Worm (Caenorhabditis elegans) whole organism, mixed stage, embryonic: ENCODE data around the gene patr-1.

Experiments used
- M03D4.4 ChIP-seq: sonication (generic microtip); optimal IDR thresholded peaks from 2 replicates; lab custom pipeline; 2017; ENCODE audit warnings: mild to moderate bottlenecking, missing genetic modification characterization, missing compliant biosample characterization
- bed-3 ChIP-seq: fragments of 200-800 bp; sonication (Bioruptor generic); optimal IDR thresholded peaks from 3 replicates; lab custom pipeline; 2018; ENCODE audit warnings: mild to moderate bottlenecking, missing genetic modification characterization, moderate library complexity, missing compliant biosample characterization
- blmp-1 ChIP-seq: fragments of 150-350 bp; optimal IDR thresholded peaks from 2 replicates; lab custom pipeline; 2014; ENCODE audit warnings: missing biosample characterization, missing genetic modification characterization
- ceh-39 ChIP-seq: fragments of 150-350 bp; optimal IDR thresholded peaks from 2 replicates; lab custom pipeline; 2014; ENCODE audit warnings: missing biosample characterization, missing genetic modification characterization
- ceh-43 ChIP-seq: fragments of 200-800 bp; sonication (Bioruptor generic); optimal IDR thresholded peaks from 2 replicates; lab custom pipeline; 2018; ENCODE audit warnings: mild to moderate bottlenecking, missing genetic modification characterization, moderate library complexity, missing compliant biosample characterization
- ceh-83 ChIP-seq: fragments of 200-800 bp; sonication (Bioruptor generic); optimal IDR thresholded peaks from 2 replicates; lab custom pipeline; 2018; ENCODE audit warnings: mild to moderate bottlenecking, missing genetic modification characterization, missing compliant biosample characterization
- ces-1 ChIP-seq: fragments of 150-350 bp; optimal IDR thresholded peaks from 2 replicates; lab custom pipeline; 2014; ENCODE audit warnings: missing biosample characterization, missing genetic modification reagents, missing genetic modification characterization
- cnd-1 ChIP-seq: fragments of 200-800 bp; sonication (Bioruptor generic); optimal IDR thresholded peaks from 2 replicates; lab custom pipeline; 2018; ENCODE audit warnings: mild to moderate bottlenecking, missing genetic modification characterization, missing compliant biosample characterization
- drap-1 ChIP-seq: fragments of 200-800 bp; sonication (Bioruptor generic); optimal IDR thresholded peaks from 3 replicates; lab custom pipeline; 2018; ENCODE audit warnings: mild to moderate bottlenecking, missing genetic modification characterization, missing compliant biosample characterization
- elt-1 ChIP-seq: sonication (generic microtip); optimal IDR thresholded peaks from 2 replicates; lab custom pipeline; 2017; ENCODE audit warnings: missing genetic modification characterization, mild to moderate bottlenecking, missing compliant biosample characterization, antibody characterized with exemption, moderate library complexity, borderline replicate concordance; ENCODE audit not compliant: insufficient read depth
- elt-3 ChIP-seq: fragments of 150-350 bp; optimal IDR thresholded peaks from 2 replicates; lab custom pipeline; 2014; ENCODE audit warnings: missing biosample characterization, missing genetic modification characterization
- flh-1 ChIP-seq: fragments of 200-800 bp; sonication (Bioruptor generic); optimal IDR thresholded peaks from 2 replicates; lab custom pipeline; 2018; ENCODE audit warnings: mild to moderate bottlenecking, missing genetic modification characterization, moderate library complexity, missing compliant biosample characterization
- ham-2 ChIP-seq: fragments of 200-800 bp; sonication (Bioruptor generic); optimal IDR thresholded peaks from 2 replicates; lab custom pipeline; 2018; ENCODE audit warnings: mild to moderate bottlenecking, missing genetic modification characterization, missing compliant biosample characterization
- hlh-1 ChIP-seq: fragments of 150-350 bp; optimal IDR thresholded peaks from 2 replicates; lab custom pipeline; 2014; ENCODE audit warnings: missing biosample characterization, missing genetic modification reagents, missing genetic modification characterization
- lin-13 ChIP-seq: fragments of 150-350 bp; optimal IDR thresholded peaks from 2 replicates; lab custom pipeline; 2014; ENCODE audit warnings: missing biosample characterization, missing genetic modification characterization
- lin-32 ChIP-seq: fragments of 200-800 bp; sonication (Bioruptor generic); optimal IDR thresholded peaks from 2 replicates; lab custom pipeline; 2018; ENCODE audit warnings: mild to moderate bottlenecking, missing genetic modification characterization, missing compliant biosample characterization
- lsy-2 ChIP-seq: fragments of 150-350 bp; optimal IDR thresholded peaks from 2 replicates; lab custom pipeline; 2014; ENCODE audit warnings: missing biosample characterization, missing genetic modification characterization
- mab-5 ChIP-seq: fragments of 150-350 bp; optimal IDR thresholded peaks from 2 replicates; lab custom pipeline; 2014; ENCODE audit warnings: missing biosample characterization, missing genetic modification characterization
- mep-1 ChIP-seq: fragments of 150-350 bp; optimal IDR thresholded peaks from 2 replicates; lab custom pipeline; 2017; ENCODE audit warnings: missing biosample characterization, missing genetic modification reagents, missing genetic modification characterization, inconsistent platforms
- mls-2 ChIP-seq: sonication (generic microtip); optimal IDR thresholded peaks from 2 replicates; lab custom pipeline; 2016; ENCODE audit warnings: mild to moderate bottlenecking, missing genetic modification characterization, moderate library complexity, missing compliant biosample characterization
- nhr-12 ChIP-seq: fragments of 150-350 bp; optimal IDR thresholded peaks from 2 replicates; lab custom pipeline; 2014; ENCODE audit warnings: missing biosample characterization, missing genetic modification characterization
- nhr-2 ChIP-seq: fragments of 150-350 bp; optimal IDR thresholded peaks from 2 replicates; lab custom pipeline; 2014; ENCODE audit warnings: missing biosample characterization, missing genetic modification characterization
- nhr-237 ChIP-seq: fragments of 150-350 bp; optimal IDR thresholded peaks from 2 replicates; lab custom pipeline; 2014; ENCODE audit warnings: missing biosample characterization, missing genetic modification characterization
- nhr-28 ChIP-seq: fragments of 150-350 bp; optimal IDR thresholded peaks from 2 replicates; lab custom pipeline; 2014; ENCODE audit warnings: missing biosample characterization, missing genetic modification characterization
- nhr-76 ChIP-seq: sonication (generic microtip); optimal IDR thresholded peaks from 2 replicates; lab custom pipeline; 2017; ENCODE audit warnings: missing biosample characterization, missing genetic modification characterization
- pha-4 ChIP-seq: fragments of 150-350 bp; optimal IDR thresholded peaks from 2 replicates; lab custom pipeline; 2018; ENCODE audit warnings: missing biosample characterization, missing genetic modification reagents, missing genetic modification characterization
- sem-2 ChIP-seq: fragments of 200-800 bp; sonication (Bioruptor generic); optimal IDR thresholded peaks from 2 replicates; lab custom pipeline; 2018; ENCODE audit warnings: mild to moderate bottlenecking, missing genetic modification characterization, missing compliant biosample characterization
- snpc-4 ChIP-seq: fragments of 150-350 bp; optimal IDR thresholded peaks from 2 replicates; lab custom pipeline; 2014; ENCODE audit warnings: missing biosample characterization, missing genetic modification characterization
- sptf-1 ChIP-seq: sonication (generic microtip); optimal IDR thresholded peaks from 2 replicates; lab custom pipeline; 2017; ENCODE audit warnings: mild to moderate bottlenecking, missing genetic modification characterization, moderate library complexity, missing compliant biosample characterization
- tbx-8 ChIP-seq: fragments of 200-800 bp; sonication (Bioruptor generic); optimal IDR thresholded peaks from 2 replicates; lab custom pipeline; 2018; ENCODE audit warnings: mild to moderate bottlenecking, missing genetic modification characterization, moderate library complexity, missing compliant biosample characterization
- unc-120 ChIP-seq: sonication (generic microtip); optimal IDR thresholded peaks from 2 replicates; lab custom pipeline; 2017; ENCODE audit warnings: missing genetic modification characterization, missing compliant biosample characterization; ENCODE audit not compliant: poor library complexity, severe bottlenecking
- unc-39 ChIP-seq: fragments of 150-350 bp; optimal IDR thresholded peaks from 2 replicates; lab custom pipeline; 2014; ENCODE audit warnings: missing biosample characterization, missing genetic modification characterization
- unc-62 ChIP-seq: fragments of 150-350 bp; optimal IDR thresholded peaks from 2 replicates; lab custom pipeline; 2014; ENCODE audit warnings: missing biosample characterization, missing genetic modification reagents, missing genetic modification characterization
- zip-8 ChIP-seq: fragments of 150-350 bp; optimal IDR thresholded peaks from 2 replicates; lab custom pipeline; 2014; ENCODE audit warnings: missing biosample characterization, missing genetic modification characterization
- ztf-11 ChIP-seq: fragments of 150-350 bp; optimal IDR thresholded peaks from 2 replicates; lab custom pipeline; 2014; ENCODE audit warnings: missing biosample characterization, missing genetic modification characterization

patr-1 gene

DNA sequence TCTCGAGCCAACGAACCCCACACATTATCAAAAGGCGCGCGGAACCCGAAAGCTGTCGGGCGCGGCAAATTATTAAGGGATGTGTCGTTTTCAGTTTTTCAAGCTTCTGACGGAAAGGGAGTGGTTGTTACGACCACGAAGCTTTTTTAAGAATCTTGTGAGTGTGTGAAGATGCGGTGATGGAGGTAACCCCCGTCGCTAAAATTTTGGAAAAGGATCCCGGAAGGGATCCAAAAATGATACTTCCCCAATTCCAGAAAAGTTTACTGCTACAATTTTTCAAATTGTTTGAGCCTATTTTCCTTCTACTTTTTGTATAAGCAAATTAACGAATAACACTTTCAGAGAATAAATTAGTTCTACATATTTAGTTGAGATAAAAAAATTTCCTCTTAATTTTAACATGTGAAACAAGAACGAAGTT lies 21.0 kb downstream of the patr-1 start:
- TF ChIP-seq pha-4 (tag; lab: Kevin White, UChicago): no peak
- TF ChIP-seq sem-2 (GFP tag; lab: Kevin White, UChicago): no peak
- no peak for TF ChIP-seq bed-3 (GFP tag; lab: Kevin White, UChicago)
- no peak for TF ChIP-seq nhr-237 (tag; lab: Kevin White, UChicago)
- TF ChIP-seq M03D4.4 (tag; lab: Kevin White, UChicago): no peak
- TF ChIP-seq snpc-4 (tag; lab: Kevin White, UChicago): no peak
- TF ChIP-seq mab-5 (tag; lab: Kevin White, UChicago): no peak
- no peak for TF ChIP-seq mep-1 (tag; lab: Kevin White, UChicago)
- TF ChIP-seq ces-1 (GFP tag; lab: Kevin White, UChicago): peak; percentile 43
- TF ChIP-seq mls-2 (tag; lab: Kevin White, UChicago): no peak
- no peak for TF ChIP-seq elt-1 (tag; lab: Kevin White, UChicago)
- peak; percentile 59 for TF ChIP-seq nhr-2 (tag; lab: Kevin White, UChicago)
- TF ChIP-seq ztf-11 (tag; lab: Kevin White, UChicago): no peak

DNA sequence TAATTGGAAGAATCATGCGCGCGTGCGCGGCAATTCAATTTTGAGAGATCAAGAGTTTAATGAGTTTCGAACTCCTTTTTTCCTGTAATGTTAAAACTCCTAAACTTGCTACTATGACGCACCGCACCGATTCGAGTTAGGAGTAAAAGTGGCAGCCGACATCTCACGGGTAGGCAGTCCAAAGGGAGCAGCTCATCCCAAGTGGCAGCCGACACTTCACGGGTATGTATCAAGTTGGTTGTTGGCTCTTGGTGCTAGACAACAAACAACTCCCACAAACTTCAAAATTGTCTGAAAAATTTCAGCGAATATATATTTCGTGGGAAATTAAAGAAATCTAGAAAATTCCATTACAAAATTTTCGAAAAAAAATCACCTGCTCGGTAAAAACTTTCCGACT lies 24.6 kb downstream of the patr-1 start:
- TF ChIP-seq bed-3 (GFP tag; lab: Kevin White, UChicago): no peak
- no peak for TF ChIP-seq elt-3 (tag; lab: Kevin White, UChicago)
- TF ChIP-seq ceh-43 (GFP tag; lab: Kevin White, UChicago): no peak
- no peak for TF ChIP-seq mls-2 (tag; lab: Kevin White, UChicago)
- TF ChIP-seq nhr-28 (tag; lab: Kevin White, UChicago): no peak
- no peak for TF ChIP-seq snpc-4 (tag; lab: Kevin White, UChicago)
- TF ChIP-seq elt-1 (tag; lab: Kevin White, UChicago): no peak
- peak; percentile 71 for TF ChIP-seq ces-1 (GFP tag; lab: Kevin White, UChicago)

DNA sequence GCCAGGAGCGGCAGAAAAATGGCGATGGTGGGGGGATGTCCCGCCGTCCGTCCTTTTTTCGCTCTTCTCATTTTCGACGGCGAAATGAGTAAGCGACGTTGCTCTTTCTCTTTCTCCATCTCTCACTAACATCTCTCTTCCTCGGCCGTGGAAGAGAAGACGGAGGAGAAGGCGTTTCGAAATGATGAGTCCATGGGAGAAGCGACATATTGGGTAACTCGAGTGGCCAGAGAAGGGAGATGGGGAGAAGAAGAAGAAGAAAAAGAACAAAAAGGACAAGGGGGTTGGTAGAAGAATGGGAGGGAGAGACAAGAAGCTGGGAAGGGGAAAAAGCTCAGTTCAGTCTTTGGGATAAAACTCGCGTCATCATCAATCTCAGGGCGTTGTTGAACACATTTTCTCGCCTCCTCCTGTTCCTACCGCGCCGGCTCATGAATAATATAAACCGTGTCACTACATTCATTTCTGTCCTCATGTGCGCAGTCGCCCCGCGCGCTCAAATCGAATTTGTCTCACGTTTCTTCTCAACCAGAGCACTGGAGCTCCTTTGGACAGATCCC lies 26.0 kb downstream of the patr-1 start:
- TF ChIP-seq mep-1 (tag; lab: Kevin White, UChicago) (peak; percentile 22), mls-2 (tag; lab: Kevin White, UChicago) (peak; percentile 54), unc-62 (GFP tag; lab: Kevin White, UChicago) (peak; percentile 15), ces-1 (GFP tag; lab: Kevin White, UChicago) (peak; percentile 76), unc-39 (no peak)

DNA sequence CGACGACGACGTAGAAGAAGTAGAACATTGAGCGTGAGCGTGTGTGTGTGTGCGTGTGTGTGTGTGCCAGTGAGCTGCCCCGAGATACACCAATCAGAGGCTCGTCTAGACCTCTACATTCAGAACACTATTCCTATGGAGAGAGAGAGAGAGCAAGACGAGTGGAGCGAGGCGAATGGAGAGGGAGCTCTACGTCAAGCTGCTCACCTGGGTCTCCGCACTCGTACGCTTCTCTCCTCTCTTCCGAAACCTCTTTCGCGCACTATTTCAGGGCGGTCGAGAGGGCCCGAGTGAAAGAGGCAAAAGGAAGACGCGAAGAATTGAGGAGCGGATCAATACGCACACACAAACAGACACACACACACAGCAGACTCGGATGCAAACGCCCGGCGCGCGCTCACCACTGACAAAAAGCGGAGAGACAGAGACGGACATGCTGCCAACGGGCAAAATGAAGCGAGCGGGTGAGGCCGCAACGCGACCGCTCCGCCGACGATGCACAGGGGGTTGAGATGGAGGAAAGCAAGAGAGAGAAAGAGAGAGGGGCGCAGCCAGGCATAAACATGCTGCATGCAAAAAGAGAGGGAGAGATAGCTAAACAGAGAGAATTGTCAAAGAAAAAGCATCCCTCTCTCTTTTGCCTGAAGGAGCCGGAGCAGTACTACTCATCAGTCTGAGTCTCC lies 28.1 kb downstream of the patr-1 start:
- TF ChIP-seq tbx-8 (GFP tag; lab: Kevin White, UChicago): peak; percentile 51
- TF ChIP-seq lin-13 (tag; lab: Kevin White, UChicago): peak; percentile 54
- no peak for TF ChIP-seq blmp-1 (tag; lab: Kevin White, UChicago)
- no peak for TF ChIP-seq nhr-12 (tag; lab: Kevin White, UChicago)
- TF ChIP-seq mab-5 (tag; lab: Kevin White, UChicago): no peak
- peak; percentile 76 for TF ChIP-seq hlh-1 (tag; lab: Kevin White, UChicago)
- no peak for TF ChIP-seq nhr-76 (tag; lab: Kevin White, UChicago)
- TF ChIP-seq ztf-11 (tag; lab: Kevin White, UChicago): no peak
- peak; percentile 32 for TF ChIP-seq flh-1 (GFP tag; lab: Kevin White, UChicago)
- TF ChIP-seq ces-1 (GFP tag; lab: Kevin White, UChicago): peak; percentile 42
- TF ChIP-seq pha-4 (tag; lab: Kevin White, UChicago): peak; percentile 74
- peak; percentile 83 for TF ChIP-seq M03D4.4 (tag; lab: Kevin White, UChicago)
- TF ChIP-seq mls-2 (tag; lab: Kevin White, UChicago): peak; percentile 65
- peak; percentile 67 for TF ChIP-seq lsy-2 (tag; lab: Kevin White, UChicago)
- TF ChIP-seq drap-1: peak; percentile 78
- no peak for TF ChIP-seq ceh-43 (GFP tag; lab: Kevin White, UChicago)
- TF ChIP-seq ceh-83 (GFP tag; lab: Kevin White, UChicago): peak; percentile 74
- TF ChIP-seq lin-32 (GFP tag; lab: Kevin White, UChicago): peak; percentile 36
- TF ChIP-seq cnd-1 (tag; lab: Kevin White, UChicago): peak; percentile 29
- no peak for TF ChIP-seq bed-3 (GFP tag; lab: Kevin White, UChicago)
- no peak for TF ChIP-seq zip-8 (tag; lab: Kevin White, UChicago)
- TF ChIP-seq nhr-28 (tag; lab: Kevin White, UChicago): no peak
- TF ChIP-seq snpc-4 (tag; lab: Kevin White, UChicago): no peak
- no peak for TF ChIP-seq elt-1 (tag; lab: Kevin White, UChicago)
- peak; percentile 58 for TF ChIP-seq sptf-1 (tag; lab: Kevin White, UChicago)
- TF ChIP-seq unc-39: peak; percentile 9
- peak; percentile 31 for TF ChIP-seq ceh-39
- TF ChIP-seq elt-3 (tag; lab: Kevin White, UChicago): no peak
- TF ChIP-seq ham-2: peak; percentile 99
- TF ChIP-seq nhr-2 (tag; lab: Kevin White, UChicago): peak; percentile 22
- TF ChIP-seq mep-1 (tag; lab: Kevin White, UChicago): peak; percentile 65
- no peak for TF ChIP-seq sem-2 (GFP tag; lab: Kevin White, UChicago)
- TF ChIP-seq unc-120 (tag; lab: Kevin White, UChicago): peak; percentile 99
- TF ChIP-seq nhr-237 (tag; lab: Kevin White, UChicago): peak; percentile 35
- peak; percentile 71 for TF ChIP-seq unc-62 (GFP tag; lab: Kevin White, UChicago)
